Worm (Caenorhabditis elegans): ENCODE measurements around the gene srh-135.

The srh-135 gene

DNA sequence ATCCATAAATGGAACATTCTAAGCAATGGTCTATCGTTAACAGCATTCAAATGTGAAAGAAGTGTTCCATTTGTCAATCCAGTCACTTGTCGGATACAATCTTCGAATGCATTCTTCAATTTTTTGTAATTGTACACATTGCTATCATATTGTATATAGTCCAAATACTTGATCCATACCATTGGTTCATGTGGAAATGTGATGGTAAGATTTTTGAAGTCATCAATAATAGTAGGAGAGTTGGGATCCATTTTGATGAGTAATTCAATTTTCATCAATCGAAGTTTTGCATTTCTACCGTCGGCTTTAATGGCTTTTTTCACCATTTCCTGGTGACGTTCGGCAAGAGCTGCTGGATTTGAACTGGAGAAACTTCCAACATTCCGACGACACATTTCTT is 18.7 kb upstream of the srh-135 start:
- TF ChIP-seq med-1 (GFP tag; optimal IDR thresholded peaks at IDR 0.05; ENCODE audit: insufficient read depth) (no peak), cog-1 (tag; optimal IDR thresholded peaks at IDR 0.05) (no peak), ztf-29 (GFP tag; IDR thresholded peaks at IDR 0.05) (no peak), klf-2 (GFP tag; conservative IDR thresholded peaks at IDR 0.05) (no peak), T22C8.4 (GFP tag; IDR thresholded peaks at IDR 0.05) (no peak), ztf-23 (GFP tag; IDR thresholded peaks at IDR 0.05) (no peak), tab-1 (GFP tag; IDR thresholded peaks at IDR 0.05) (no peak), ref-1 (GFP tag; conservative IDR thresholded peaks at IDR 0.05) (no peak)

DNA sequence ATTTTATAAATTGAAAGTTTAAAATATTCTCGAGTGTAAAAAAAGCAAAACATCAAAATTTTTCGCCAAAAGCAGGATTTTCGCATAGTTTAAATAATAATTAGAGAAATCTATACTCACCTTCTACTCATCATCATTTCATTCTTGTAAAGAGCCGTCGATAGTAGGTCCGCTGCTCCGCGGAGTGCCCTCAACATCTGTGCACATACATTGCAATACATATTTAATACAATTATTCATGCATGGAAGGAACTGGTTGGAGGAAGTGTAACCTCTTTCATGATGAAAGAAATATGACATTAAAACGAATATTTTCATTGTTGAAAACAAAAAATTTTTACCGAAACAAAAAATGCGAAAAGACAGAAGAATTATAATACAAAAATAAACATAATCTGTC is 15.4 kb upstream of the srh-135 start, which contains the start of gene mrps-14:
Gene mrps-14 (minus strand): TSS at position 197 of the 400 bp plus-strand sequence.
- TF ChIP-seq ztf-29 (GFP tag; IDR thresholded peaks at IDR 0.05) (no peak), cog-1 (tag; optimal IDR thresholded peaks at IDR 0.05) (no peak), ztf-23 (GFP tag; IDR thresholded peaks at IDR 0.05) (no peak)

DNA sequence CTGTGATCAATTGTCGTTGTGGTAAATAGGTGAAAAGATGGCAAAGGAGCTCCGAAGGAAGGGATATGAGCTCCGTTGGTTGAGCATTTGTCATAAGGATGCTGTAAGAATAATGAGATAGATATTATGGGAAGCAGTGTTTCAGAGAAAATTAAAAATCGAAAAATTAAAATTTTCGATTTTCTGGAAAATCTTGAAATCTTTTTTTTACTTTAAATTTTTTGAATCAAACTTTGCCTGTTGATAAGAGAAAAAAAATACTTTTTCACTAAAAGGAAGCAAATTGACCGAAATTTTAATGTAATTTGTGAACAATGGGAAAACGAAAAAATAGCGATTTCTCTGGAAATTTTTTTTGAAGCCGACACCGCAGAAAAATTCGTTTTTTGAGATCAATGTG is 12.7 kb upstream of the srh-135 start, which contains the start of gene mec-15:
Gene mec-15 (minus strand): TSS at position 101 of the 400 bp plus-strand sequence.
- TF ChIP-seq tab-1 (GFP tag; IDR thresholded peaks at IDR 0.05) = no peak
- TF ChIP-seq ref-1 (GFP tag; conservative IDR thresholded peaks at IDR 0.05) = no peak
- no peak for TF ChIP-seq ztf-29 (GFP tag; IDR thresholded peaks at IDR 0.05)
- no peak for TF ChIP-seq ztf-23 (GFP tag; IDR thresholded peaks at IDR 0.05)
- TF ChIP-seq klf-2 (GFP tag; conservative IDR thresholded peaks at IDR 0.05) = no peak
- no peak for TF ChIP-seq med-1 (GFP tag; optimal IDR thresholded peaks at IDR 0.05; ENCODE audit: insufficient read depth)
- TF ChIP-seq cog-1 (tag; optimal IDR thresholded peaks at IDR 0.05) = no peak
- no peak for TF ChIP-seq T22C8.4 (GFP tag; IDR thresholded peaks at IDR 0.05)
- TF ChIP-seq flt-1 (GFP tag; IDR thresholded peaks at IDR 0.05) = no peak

DNA sequence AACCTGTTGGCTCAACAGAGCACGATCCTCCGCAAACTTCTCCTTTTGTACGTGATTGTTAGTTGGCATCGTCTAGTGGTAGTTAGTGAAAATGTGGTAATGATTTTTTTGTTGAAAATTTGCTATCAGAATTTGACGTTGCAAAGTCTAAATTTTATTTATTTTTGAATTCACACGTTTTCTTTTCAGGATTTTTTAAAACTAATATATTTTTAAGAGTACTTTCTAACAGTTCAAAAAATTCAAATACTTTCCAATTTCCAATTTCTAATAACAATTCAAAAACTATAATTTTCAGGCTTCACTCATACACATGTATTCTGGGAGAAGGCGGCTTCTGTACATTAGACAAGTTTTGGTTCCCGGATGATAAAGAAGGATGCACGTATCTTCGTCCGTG is 7.5 kb upstream of the srh-135 start, which contains the start of gene ubxn-5:
Gene ubxn-5 (minus strand): TSS at position 101 of the 400 bp plus-strand sequence.
- TF ChIP-seq med-1 (GFP tag; optimal IDR thresholded peaks at IDR 0.05; ENCODE audit: insufficient read depth) = no peak
- no peak for TF ChIP-seq tab-1 (GFP tag; IDR thresholded peaks at IDR 0.05)
- TF ChIP-seq T22C8.4 (GFP tag; IDR thresholded peaks at IDR 0.05) = no peak
- TF ChIP-seq cog-1 (tag; optimal IDR thresholded peaks at IDR 0.05) = no peak
- TF ChIP-seq ref-1 (GFP tag; conservative IDR thresholded peaks at IDR 0.05) = no peak
- TF ChIP-seq klf-2 (GFP tag; conservative IDR thresholded peaks at IDR 0.05) = no peak
- TF ChIP-seq ztf-23 (GFP tag; IDR thresholded peaks at IDR 0.05) = no peak
- no peak for TF ChIP-seq ztf-29 (GFP tag; IDR thresholded peaks at IDR 0.05)
- TF ChIP-seq flt-1 (GFP tag; IDR thresholded peaks at IDR 0.05) = no peak

DNA sequence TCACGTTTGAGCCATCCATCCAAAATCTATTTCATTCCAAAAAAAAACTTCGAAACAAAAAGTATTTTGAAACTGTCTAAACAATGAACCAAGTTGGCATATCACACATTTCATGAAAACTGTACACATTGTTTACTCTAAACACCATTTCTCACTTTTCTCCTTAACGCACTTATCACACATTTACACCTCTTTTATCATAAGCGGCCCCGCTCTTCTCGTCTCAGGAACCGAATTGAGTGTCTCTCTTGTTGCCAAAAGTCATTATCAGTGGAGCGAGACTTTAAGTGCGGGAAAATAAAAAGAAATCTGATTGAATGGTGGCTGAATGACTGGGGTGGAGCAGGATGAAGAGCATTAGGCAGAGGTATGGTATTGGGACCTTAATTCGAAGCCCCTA is 4.9 kb upstream of the srh-135 start:
- TF ChIP-seq med-1 (GFP tag; optimal IDR thresholded peaks at IDR 0.05; ENCODE audit: insufficient read depth) = no peak
- no peak for TF ChIP-seq T22C8.4 (GFP tag; IDR thresholded peaks at IDR 0.05)
- no peak for TF ChIP-seq flt-1 (GFP tag; IDR thresholded peaks at IDR 0.05)
- TF ChIP-seq cog-1 (tag; optimal IDR thresholded peaks at IDR 0.05) = no peak
- no peak for TF ChIP-seq tab-1 (GFP tag; IDR thresholded peaks at IDR 0.05)
- no peak for TF ChIP-seq klf-2 (GFP tag; conservative IDR thresholded peaks at IDR 0.05)
- no peak for TF ChIP-seq ztf-23 (GFP tag; IDR thresholded peaks at IDR 0.05)
- TF ChIP-seq ref-1 (GFP tag; conservative IDR thresholded peaks at IDR 0.05) = no peak
- TF ChIP-seq ztf-29 (GFP tag; IDR thresholded peaks at IDR 0.05) = no peak

DNA sequence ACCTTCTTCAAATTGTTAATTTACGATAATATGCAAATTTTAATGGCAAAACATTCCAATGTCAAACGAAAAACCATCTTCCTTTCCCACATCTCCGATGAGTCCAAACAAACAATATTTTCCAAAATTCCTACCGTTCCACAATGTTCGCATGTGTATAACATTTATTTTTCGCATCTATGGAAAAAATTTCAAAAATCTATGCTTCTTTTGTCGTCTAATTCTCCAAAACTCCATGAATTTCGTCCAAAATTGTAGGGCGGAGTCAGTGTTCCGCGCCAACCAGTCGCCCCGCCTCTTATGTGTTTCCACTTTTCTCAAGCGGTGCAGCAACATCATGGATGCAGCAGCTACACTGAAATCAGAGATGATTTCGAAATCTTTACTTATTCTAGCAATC is 4.0 kb upstream of the srh-135 start, which contains the start of gene T01E8.8:
Gene T01E8.8 (plus strand): TSS at position 301 of the 400 bp plus-strand sequence.
- TF ChIP-seq cog-1 (tag; optimal IDR thresholded peaks at IDR 0.05) (no peak), klf-2 (GFP tag; conservative IDR thresholded peaks at IDR 0.05) (no peak), ztf-23 (GFP tag; IDR thresholded peaks at IDR 0.05) (no peak), flt-1 (GFP tag; IDR thresholded peaks at IDR 0.05) (no peak), T22C8.4 (GFP tag; IDR thresholded peaks at IDR 0.05) (no peak), med-1 (GFP tag; optimal IDR thresholded peaks at IDR 0.05; ENCODE audit: insufficient read depth) (no peak), tab-1 (GFP tag; IDR thresholded peaks at IDR 0.05) (no peak), ref-1 (GFP tag; conservative IDR thresholded peaks at IDR 0.05) (no peak), ztf-29 (GFP tag; IDR thresholded peaks at IDR 0.05) (no peak)

DNA sequence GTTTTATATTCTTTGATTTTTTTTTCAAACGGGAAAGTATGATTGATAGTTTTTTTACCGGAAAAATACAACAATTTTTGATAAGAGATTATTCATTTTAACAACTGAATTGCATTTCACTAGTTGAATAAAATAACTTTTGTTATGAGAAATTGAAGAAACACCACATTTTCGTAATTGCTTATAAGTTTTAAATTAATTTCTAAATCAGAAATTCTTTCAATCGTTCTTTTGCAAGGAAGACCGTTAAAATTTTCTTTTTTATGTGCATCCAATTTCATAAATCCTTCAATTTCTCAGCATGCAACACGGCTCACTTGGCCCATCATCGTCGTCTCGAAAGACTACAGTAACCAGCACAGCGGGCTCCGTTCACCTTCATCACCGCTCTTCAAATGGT is 4.4 kb downstream of the srh-135 start, which contains the start of gene plc-3:
Gene plc-3 (plus strand): TSS at position 301 of the 400 bp plus-strand sequence.
- no peak for TF ChIP-seq tab-1 (GFP tag; IDR thresholded peaks at IDR 0.05)
- no peak for TF ChIP-seq ztf-29 (GFP tag; IDR thresholded peaks at IDR 0.05)
- TF ChIP-seq ztf-23 (GFP tag; IDR thresholded peaks at IDR 0.05) = no peak
- TF ChIP-seq cog-1 (tag; optimal IDR thresholded peaks at IDR 0.05) = no peak
- TF ChIP-seq klf-2 (GFP tag; conservative IDR thresholded peaks at IDR 0.05) = no peak
- no peak for TF ChIP-seq flt-1 (GFP tag; IDR thresholded peaks at IDR 0.05)
- TF ChIP-seq med-1 (GFP tag; optimal IDR thresholded peaks at IDR 0.05; ENCODE audit: insufficient read depth) = no peak
- no peak for TF ChIP-seq ref-1 (GFP tag; conservative IDR thresholded peaks at IDR 0.05)
- no peak for TF ChIP-seq T22C8.4 (GFP tag; IDR thresholded peaks at IDR 0.05)

DNA sequence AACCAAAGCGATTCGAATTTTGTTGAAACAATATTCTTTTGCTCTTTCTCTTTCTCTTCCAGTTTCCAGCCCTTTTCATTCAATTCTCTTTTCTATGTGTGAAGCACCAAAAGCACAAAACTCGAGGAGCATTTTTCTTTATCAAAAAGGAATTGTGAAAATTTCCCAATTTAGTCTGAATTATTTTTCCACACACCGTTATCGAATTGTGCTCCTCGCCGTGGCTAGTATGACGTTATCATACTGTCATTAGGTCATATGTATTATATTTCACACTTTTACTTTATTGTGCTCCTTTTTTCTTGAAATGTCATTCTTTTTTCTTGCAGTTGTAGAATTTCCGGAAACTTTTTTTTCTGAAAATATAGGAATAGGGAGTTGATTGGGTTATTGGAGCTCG is 5.3 kb downstream of the srh-135 start:
- no peak for TF ChIP-seq T22C8.4 (GFP tag; IDR thresholded peaks at IDR 0.05)
- TF ChIP-seq ztf-23 (GFP tag; IDR thresholded peaks at IDR 0.05) = no peak
- TF ChIP-seq ztf-29 (GFP tag; IDR thresholded peaks at IDR 0.05) = no peak
- TF ChIP-seq ref-1 (GFP tag; conservative IDR thresholded peaks at IDR 0.05) = no peak
- no peak for TF ChIP-seq tab-1 (GFP tag; IDR thresholded peaks at IDR 0.05)
- no peak for TF ChIP-seq cog-1 (tag; optimal IDR thresholded peaks at IDR 0.05)
- TF ChIP-seq klf-2 (GFP tag; conservative IDR thresholded peaks at IDR 0.05) = no peak
- no peak for TF ChIP-seq flt-1 (GFP tag; IDR thresholded peaks at IDR 0.05)
- TF ChIP-seq med-1 (GFP tag; optimal IDR thresholded peaks at IDR 0.05; ENCODE audit: insufficient read depth) = no peak

DNA sequence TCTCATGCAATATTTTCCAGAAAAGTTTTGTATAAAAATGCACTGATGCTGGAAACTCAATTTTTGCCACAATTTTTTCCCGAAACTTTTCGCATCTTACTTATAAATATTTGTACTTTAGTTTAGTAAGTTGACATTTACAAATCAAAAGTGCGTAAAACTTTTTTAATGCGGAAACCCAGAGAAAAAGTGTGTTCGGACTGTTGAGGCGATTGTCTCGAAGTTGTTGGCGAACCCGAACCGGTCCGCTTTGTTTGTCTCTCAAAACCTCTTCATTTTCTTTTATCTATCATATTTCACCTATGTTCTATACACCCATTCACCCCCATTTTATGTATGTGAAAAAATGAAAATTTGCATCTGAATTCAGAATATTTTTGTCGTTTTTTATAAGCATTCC is 6.3 kb downstream of the srh-135 start:
- no peak for TF ChIP-seq cog-1 (tag; optimal IDR thresholded peaks at IDR 0.05)
- TF ChIP-seq ztf-29 (GFP tag; IDR thresholded peaks at IDR 0.05) = no peak
- TF ChIP-seq ztf-23 (GFP tag; IDR thresholded peaks at IDR 0.05) = no peak
- TF ChIP-seq ref-1 (GFP tag; conservative IDR thresholded peaks at IDR 0.05) = no peak
- TF ChIP-seq klf-2 (GFP tag; conservative IDR thresholded peaks at IDR 0.05) = no peak
- TF ChIP-seq flt-1 (GFP tag; IDR thresholded peaks at IDR 0.05) = no peak
- no peak for TF ChIP-seq med-1 (GFP tag; optimal IDR thresholded peaks at IDR 0.05; ENCODE audit: insufficient read depth)
- no peak for TF ChIP-seq tab-1 (GFP tag; IDR thresholded peaks at IDR 0.05)
- no peak for TF ChIP-seq T22C8.4 (GFP tag; IDR thresholded peaks at IDR 0.05)

DNA sequence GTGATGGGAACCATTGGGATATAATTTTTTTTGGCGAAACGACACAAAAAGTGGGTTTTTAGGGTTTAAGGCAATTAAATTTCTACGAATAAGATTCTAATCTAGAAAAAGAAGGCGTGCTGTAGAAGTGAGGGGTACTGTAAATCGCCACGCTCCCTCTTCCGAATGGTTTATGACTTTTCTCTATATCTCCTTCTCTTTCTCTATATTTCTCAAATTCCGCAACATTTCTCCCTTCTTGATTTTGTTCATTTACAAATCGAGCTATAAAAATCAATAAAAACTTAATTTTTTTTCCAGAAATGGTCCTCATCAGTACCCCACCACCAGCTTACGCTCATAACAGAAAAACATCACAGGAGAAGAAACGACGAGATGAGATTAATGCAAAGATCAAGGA is 8.8 kb downstream of the srh-135 start, which contains the start of gene ref-1:
Gene ref-1 (plus strand): TSS at position 301 of the 400 bp plus-strand sequence.
- TF ChIP-seq flt-1 (GFP tag; IDR thresholded peaks at IDR 0.05) (no peak), ztf-23 (GFP tag; IDR thresholded peaks at IDR 0.05) (no peak), klf-2 (GFP tag; conservative IDR thresholded peaks at IDR 0.05) (no peak), cog-1 (tag; optimal IDR thresholded peaks at IDR 0.05) (no peak)
